Fruit fly (Drosophila melanogaster) whole organism, embryonic: Measurements from ENCODE around the gene Mbs.
A peak's percentile ranks its signal among the peaks of the same experiment; 100 is the strongest.

Experiments used
- Abd-B ChIP-seq: fragments of 200-800 bp; sonication (Bioruptor generic); optimal IDR thresholded peaks from 2 replicates; lab custom pipeline; 2018; ENCODE audit warnings: missing biosample characterization, mild to moderate bottlenecking, missing genetic modification characterization, moderate library complexity
- Antp ChIP-seq: fragments of 200-800 bp; sonication (Bioruptor generic); optimal IDR thresholded peaks from 3 replicates; lab custom pipeline; 2016; ENCODE audit warnings: missing biosample characterization, missing genetic modification characterization
- CG10565 ChIP-seq: fragments of 200-800 bp; sonication (Bioruptor generic); optimal IDR thresholded peaks from 3 replicates; lab custom pipeline; 2016; ENCODE audit warnings: missing biosample characterization, mild to moderate bottlenecking, missing genetic modification characterization
- CG11093 ChIP-seq: fragments of 200-800 bp; sonication (Bioruptor generic); IDR thresholded peaks from 3 replicates; pipeline ENCODE4 v1.3.6; 2022; ENCODE audit warnings: missing biosample characterization, missing genetic modification characterization
- CG11456 ChIP-seq: fragments of 200-800 bp; sonication (Bioruptor generic); IDR thresholded peaks from 3 replicates; pipeline ENCODE4 v1.3.6; 2022; ENCODE audit warnings: missing biosample characterization, missing genetic modification characterization
- CG12744 ChIP-seq: fragments of 200-800 bp; sonication (Bioruptor generic); optimal IDR thresholded peaks from 2 replicates; lab custom pipeline; 2016; ENCODE audit warnings: missing biosample characterization, missing genetic modification characterization
- CG13424 ChIP-seq: fragments of 200-800 bp; sonication (Bioruptor generic); optimal IDR thresholded peaks from 2 replicates; lab custom pipeline; 2019; ENCODE audit warnings: missing biosample characterization, mild to moderate bottlenecking, missing genetic modification characterization, moderate library complexity
- CG14667 ChIP-seq: fragments of 200-800 bp; sonication (Bioruptor generic); IDR thresholded peaks from 2 replicates; pipeline ENCODE4 v1.3.6; 2022; ENCODE audit warnings: missing biosample characterization, missing genetic modification characterization
- CG15073 ChIP-seq: fragments of 200-800 bp; sonication (Bioruptor generic); optimal IDR thresholded peaks from 2 replicates; lab custom pipeline; 2016; ENCODE audit warnings: missing biosample characterization, missing genetic modification characterization
- CG17328 ChIP-seq: fragments of 200-800 bp; sonication (Bioruptor generic); IDR thresholded peaks from 2 replicates; pipeline ENCODE4 v1.3.6; 2022; ENCODE audit warnings: missing biosample characterization, missing genetic modification characterization
- CG18599 ChIP-seq: fragments of 200-800 bp; sonication (Bioruptor generic); optimal IDR thresholded peaks from 3 replicates; lab custom pipeline; 2017; ENCODE audit warnings: missing biosample characterization, missing genetic modification characterization, mild to moderate bottlenecking, moderate library complexity, missing genetic modification reagents
- CG2199 ChIP-seq: fragments of 200-800 bp; sonication (Bioruptor generic); IDR thresholded peaks from 3 replicates; pipeline ENCODE4 v1.3.6; 2022; ENCODE audit warnings: missing biosample characterization, missing genetic modification characterization
- CG33213 ChIP-seq: fragments of 200-800 bp; sonication (Bioruptor generic); optimal IDR thresholded peaks from 3 replicates; lab custom pipeline; 2016; ENCODE audit warnings: missing biosample characterization, missing genetic modification characterization
- CG4360 ChIP-seq: fragments of 200-800 bp; sonication (Bioruptor generic); IDR thresholded peaks from 2 replicates; pipeline ENCODE4 v1.3.6; 2022; ENCODE audit warnings: missing biosample characterization, missing genetic modification characterization
- CG4820 ChIP-seq: fragments of 200-800 bp; sonication (Bioruptor generic); optimal IDR thresholded peaks from 3 replicates; lab custom pipeline; 2016; ENCODE audit warnings: missing biosample characterization, missing genetic modification characterization
- CG4854 ChIP-seq: fragments of 200-800 bp; sonication (Bioruptor generic); optimal IDR thresholded peaks from 2 replicates; lab custom pipeline; 2016; ENCODE audit warnings: missing biosample characterization, missing genetic modification characterization, inconsistent platforms
- CG6254 ChIP-seq: fragments of 200-800 bp; sonication (Bioruptor generic); optimal IDR thresholded peaks from 3 replicates; lab custom pipeline; 2017; ENCODE audit warnings: mild to moderate bottlenecking, missing biosample characterization, missing genetic modification reagents, missing genetic modification characterization
- CG6689 ChIP-seq: fragments of 200-800 bp; sonication (Bioruptor generic); IDR thresholded peaks from 2 replicates; pipeline ENCODE4 v1.3.6; 2022; ENCODE audit warnings: missing biosample characterization, missing genetic modification characterization
- CG7987 ChIP-seq: fragments of 200-800 bp; sonication (Bioruptor generic); optimal IDR thresholded peaks from 2 replicates; lab custom pipeline; 2018; ENCODE audit warnings: missing biosample characterization, mild to moderate bottlenecking, missing genetic modification characterization, moderate library complexity
- CG8388 ChIP-seq: fragments of 200-800 bp; sonication (Bioruptor generic); optimal IDR thresholded peaks from 2 replicates; lab custom pipeline; 2019; ENCODE audit warnings: missing biosample characterization, mild to moderate bottlenecking, missing genetic modification characterization, moderate library complexity
- CHES-1-like ChIP-seq: fragments of 200-800 bp; sonication (Bioruptor generic); optimal IDR thresholded peaks from 2 replicates; lab custom pipeline; 2016; ENCODE audit warnings: missing biosample characterization, missing genetic modification characterization
- E2f1 ChIP-seq: fragments of 200-800 bp; sonication (Bioruptor generic); IDR thresholded peaks from 2 replicates; pipeline ENCODE4 v1.3.6; 2022; ENCODE audit warnings: missing biosample characterization, missing genetic modification characterization
- HHEX ChIP-seq: fragments of 200-800 bp; sonication (Bioruptor generic); optimal IDR thresholded peaks from 3 replicates; lab custom pipeline; 2017; ENCODE audit warnings: missing biosample characterization, mild to moderate bottlenecking, missing genetic modification characterization, missing genetic modification reagents
- HLH3B ChIP-seq: fragments of 200-800 bp; sonication (Bioruptor generic); IDR thresholded peaks from 2 replicates; pipeline ENCODE4 v1.3.6; 2022; ENCODE audit warnings: missing biosample characterization, missing genetic modification characterization
- HLH54F ChIP-seq: fragments of 200-800 bp; sonication (Bioruptor generic); optimal IDR thresholded peaks from 3 replicates; lab custom pipeline; 2016; ENCODE audit warnings: missing biosample characterization, missing genetic modification characterization
- Nf-YC ChIP-seq: fragments of 200-800 bp; optimal IDR thresholded peaks from 3 replicates; lab custom pipeline; 2019; ENCODE audit warnings: missing biosample characterization, mild to moderate bottlenecking, missing genetic modification characterization, moderate library complexity
- Ravus ChIP-seq: fragments of 200-800 bp; sonication (Bioruptor generic); IDR thresholded peaks from 2 replicates; pipeline ENCODE4 v1.3.6; 2022; ENCODE audit warnings: missing biosample characterization, missing genetic modification characterization
- ara ChIP-seq: fragments of 200-800 bp; sonication (Bioruptor generic); IDR thresholded peaks from 2 replicates; pipeline ENCODE4 v1.3.6; 2022; ENCODE audit warnings: missing biosample characterization, missing genetic modification characterization
- ash1 ChIP-seq: fragments of 200-800 bp; sonication (Bioruptor generic); optimal IDR thresholded peaks from 2 replicates; lab custom pipeline; 2018; ENCODE audit warnings: missing biosample characterization, mild to moderate bottlenecking, missing genetic modification characterization
- bsh ChIP-seq, 2 experiments: fragments of 200-800 bp; sonication (Bioruptor generic); optimal IDR thresholded peaks; 2 replicates each; lab custom pipeline; 2017 to 2018; ENCODE audit warnings: mild to moderate bottlenecking in 2 of 2, missing biosample characterization in 2 of 2, missing genetic modification characterization in 2 of 2, moderate library complexity in 1 of 2
- cato ChIP-seq: fragments of 200-800 bp; sonication (Bioruptor generic); optimal IDR thresholded peaks from 2 replicates; lab custom pipeline; 2016; ENCODE audit warnings: missing biosample characterization, missing genetic modification characterization, borderline replicate concordance
- cg ChIP-seq: fragments of 200-800 bp; sonication (Bioruptor generic); optimal IDR thresholded peaks from 3 replicates; lab custom pipeline; 2019; ENCODE audit warnings: missing biosample characterization, mild to moderate bottlenecking, missing genetic modification characterization, moderate library complexity
- ci ChIP-seq: fragments of 200-800 bp; sonication (Bioruptor generic); IDR thresholded peaks from 3 replicates; pipeline ENCODE4 v1.3.6; 2022; ENCODE audit warnings: missing biosample characterization, missing genetic modification characterization
- dpn ChIP-seq, 2 experiments: fragments of 200-800 bp; sonication (Bioruptor generic); optimal IDR thresholded peaks; 3 replicates each; lab custom pipeline; 2016; ENCODE audit warnings: missing biosample characterization in 2 of 2, missing genetic modification characterization in 2 of 2
- en ChIP-seq: fragments of 200-800 bp; sonication (Bioruptor generic); optimal IDR thresholded peaks from 2 replicates; lab custom pipeline; 2016; ENCODE audit warnings: missing biosample characterization, missing genetic modification characterization
- exex ChIP-seq: fragments of 200-800 bp; sonication (Bioruptor generic); optimal IDR thresholded peaks from 4 replicates; lab custom pipeline; 2018; ENCODE audit warnings: missing biosample characterization, mild to moderate bottlenecking, missing genetic modification characterization, moderate library complexity
- fru ChIP-seq: fragments of >200 bp; optimal IDR thresholded peaks from 2 replicates; lab custom pipeline; 2017
- gfzf ChIP-seq: fragments of 200-800 bp; sonication (Bioruptor generic); optimal IDR thresholded peaks from 2 replicates; lab custom pipeline; 2016; ENCODE audit warnings: missing biosample characterization, mild to moderate bottlenecking, missing genetic modification characterization, moderate library complexity
- lab ChIP-seq: fragments of 200-800 bp; sonication (Bioruptor generic); optimal IDR thresholded peaks from 3 replicates; lab custom pipeline; 2017; ENCODE audit warnings: missing biosample characterization, missing genetic modification characterization, mild to moderate bottlenecking, moderate library complexity, missing genetic modification reagents
- lbe ChIP-seq: fragments of 200-800 bp; sonication (Bioruptor generic); optimal IDR thresholded peaks from 2 replicates; lab custom pipeline; 2016; ENCODE audit warnings: missing biosample characterization, mild to moderate bottlenecking, missing genetic modification characterization
- lov ChIP-seq, 2 experiments: fragments of 200-800 bp in 1 of 2; fragments of >200 bp in 1 of 2; sonication (Bioruptor generic) in 1 of 2; IDR thresholded peaks in 1 of 2; optimal IDR thresholded peaks in 1 of 2; 2 replicates in 1 of 2; 3 replicates in 1 of 2; pipeline versions ENCODE4 v1.3.6 to Lab custom; 2017 to 2022; ENCODE audit warnings: missing biosample characterization in 1 of 2, missing genetic modification characterization in 1 of 2
- maf-S ChIP-seq: fragments of 200-800 bp; sonication (Bioruptor generic); optimal IDR thresholded peaks from 2 replicates; lab custom pipeline; 2016; ENCODE audit warnings: missing biosample characterization, missing genetic modification characterization
- mam ChIP-seq: fragments of 200-800 bp; sonication (Bioruptor generic); optimal IDR thresholded peaks from 3 replicates; lab custom pipeline; 2016; ENCODE audit warnings: missing biosample characterization, missing genetic modification characterization
- odd ChIP-seq: fragments of 200-800 bp; sonication (Bioruptor generic); optimal IDR thresholded peaks from 2 replicates; lab custom pipeline; 2017; ENCODE audit warnings: missing biosample characterization, mild to moderate bottlenecking, missing genetic modification characterization
- pb ChIP-seq: fragments of 200-800 bp; sonication (Bioruptor generic); optimal IDR thresholded peaks from 3 replicates; lab custom pipeline; 2016; ENCODE audit warnings: missing biosample characterization, missing genetic modification characterization
- phol ChIP-seq: fragments of 200-800 bp; sonication (Bioruptor generic); optimal IDR thresholded peaks from 3 replicates; lab custom pipeline; 2018; ENCODE audit warnings: missing biosample characterization, mild to moderate bottlenecking, missing genetic modification characterization, moderate library complexity
- pita ChIP-seq: fragments of 200-800 bp; sonication (Bioruptor generic); optimal IDR thresholded peaks from 2 replicates; lab custom pipeline; 2017; ENCODE audit warnings: missing biosample characterization, mild to moderate bottlenecking, missing genetic modification characterization
- shn ChIP-seq: fragments of 200-800 bp; sonication (Bioruptor generic); optimal IDR thresholded peaks from 3 replicates; lab custom pipeline; 2016; ENCODE audit warnings: missing biosample characterization, missing genetic modification characterization
- vfl ChIP-seq: fragments of 200-800 bp; sonication (Bioruptor generic); optimal IDR thresholded peaks from 2 replicates; lab custom pipeline; 2016; ENCODE audit warnings: missing biosample characterization, missing genetic modification characterization

Mbs gene

DNA sequence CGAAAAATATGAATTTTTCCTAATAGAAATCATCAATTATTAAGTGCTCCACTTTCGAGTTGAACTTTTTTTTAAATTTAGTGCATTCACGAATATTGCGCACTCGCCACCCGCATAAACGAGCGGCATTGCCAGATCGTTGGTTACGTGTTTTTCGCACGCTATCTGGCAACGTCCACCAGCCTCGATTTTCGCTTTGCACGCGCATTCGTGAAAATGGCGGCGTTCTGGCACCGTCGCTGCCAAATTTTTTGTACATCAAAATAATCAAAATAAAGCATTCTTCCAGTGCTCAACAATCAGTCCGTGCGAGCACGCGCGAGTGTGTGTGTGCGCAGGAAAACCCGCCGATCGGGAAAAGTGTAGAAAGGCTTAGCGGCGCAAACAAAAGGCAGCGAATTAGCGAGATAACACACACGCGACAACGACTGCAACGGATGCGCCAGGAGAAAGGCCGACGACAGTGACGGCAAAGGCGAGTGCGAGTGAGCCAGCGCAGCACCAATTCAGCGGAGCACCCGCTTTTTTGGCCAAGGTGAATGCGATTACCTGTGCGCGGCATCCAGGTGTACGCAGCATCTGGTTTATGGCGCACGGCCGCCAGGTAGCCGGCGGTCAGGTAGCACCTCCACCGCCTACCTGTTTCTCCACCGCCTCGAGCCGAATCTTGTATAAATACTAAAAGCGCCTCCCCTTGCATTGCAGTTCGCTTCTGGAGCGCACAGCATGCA lies 62.0 kb downstream of the Mbs start (continued):
- peak; percentile 75 for TF ChIP-seq E2f1 (GFP tag; lab: Robert Waterston, UW)
- TF ChIP-seq CHES-1-like (GFP tag; lab: Kevin White, UChicago): peak; percentile 87
- TF ChIP-seq pita: no peak
- peak; percentile 57; the same call in 1 of the 3 replicates for TF ChIP-seq CG11093 (GFP tag; lab: Robert Waterston, UW)
- peak; percentile 47 for TF ChIP-seq cato (GFP tag; lab: Kevin White, UChicago)
- TF ChIP-seq CG14667 (GFP tag; lab: Robert Waterston, UW): 0 out of 2 replicates have a peak, but pooled peaks have one; percentile 54
- TF ChIP-seq lov (optimal IDR thresholded peaks at IDR 0.05; lab: Kevin White, UChicago): no peak
- TF ChIP-seq lov (GFP tag; IDR thresholded peaks at IDR 0.05; lab: Robert Waterston, UW): 0 out of 3 replicates have a peak, but pooled peaks have one; percentile 53
- TF ChIP-seq CG12744 (GFP tag; lab: Kevin White, UChicago): peak; percentile 61
- TF ChIP-seq CG11456 (GFP tag; lab: Robert Waterston, UW): peak; percentile 83
- no peak for TF ChIP-seq odd (GFP tag; lab: Kevin White, UChicago)
- peak; percentile 84 for TF ChIP-seq shn (GFP tag; lab: Kevin White, UChicago)
- no peak for TF ChIP-seq fru (lab: Kevin White, UChicago)
- TF ChIP-seq mam (GFP tag; lab: Kevin White, UChicago): peak; percentile 91
- peak; percentile 82 for TF ChIP-seq CG17328 (GFP tag; lab: Robert Waterston, UW)
- TF ChIP-seq pb (GFP tag; lab: Kevin White, UChicago): peak; percentile 82
- peak; percentile 85 for TF ChIP-seq vfl (GFP tag; lab: Kevin White, UChicago)
- peak; percentile 27 for TF ChIP-seq en (GFP tag; lab: Kevin White, UChicago)
- TF ChIP-seq HHEX (GFP tag; lab: Kevin White, UChicago): no peak
- TF ChIP-seq maf-S: peak; percentile 82
- TF ChIP-seq exex: peak; percentile 64
- peak; percentile 75 for TF ChIP-seq HLH3B (GFP tag; lab: Robert Waterston, UW)
- peak; percentile 55 for TF ChIP-seq CG6254
- TF ChIP-seq dpn (GFP tag; optimal IDR thresholded peaks at IDR 0.05; lab: Kevin White, UChicago): peak; percentile 83 to 91
- TF ChIP-seq ara (GFP tag; lab: Robert Waterston, UW): peak; percentile 41; the same call in 1 of the 2 replicates
- TF ChIP-seq CG4820: peak; percentile 100
- TF ChIP-seq CG15073 (GFP tag; lab: Kevin White, UChicago): peak; percentile 32
- TF ChIP-seq CG13424 (tag; lab: Kevin White, UChicago): peak; percentile 84
- TF ChIP-seq CG10565 (GFP tag; lab: Kevin White, UChicago): peak; percentile 39
- no peak for TF ChIP-seq Abd-B (GFP tag; lab: Kevin White, UChicago)
- peak; percentile 100 for TF ChIP-seq phol
- TF ChIP-seq CG33213: peak; percentile 85
- no peak for TF ChIP-seq CG18599 (GFP tag; lab: Kevin White, UChicago)
- peak; percentile 0 for TF ChIP-seq ash1 (GFP tag; lab: Kevin White, UChicago)
- TF ChIP-seq bsh (GFP tag; optimal IDR thresholded peaks at IDR 0.05; lab: Kevin White, UChicago): peak; percentile 41 to 71
- peak; percentile 87 for TF ChIP-seq ci (GFP tag; lab: Robert Waterston, UW)
- TF ChIP-seq gfzf (GFP tag; lab: Kevin White, UChicago): no peak
- no peak for TF ChIP-seq Nf-YC
- peak; percentile 83 for TF ChIP-seq CG6689 (GFP tag; lab: Robert Waterston, UW)
- peak; percentile 86 for TF ChIP-seq CG7987 (GFP tag; lab: Kevin White, UChicago)
- TF ChIP-seq CG4360 (GFP tag; lab: Robert Waterston, UW): peak; percentile 48
- TF ChIP-seq CG2199 (GFP tag; lab: Robert Waterston, UW): peak; percentile 78; the same call in 2 of the 3 replicates
- TF ChIP-seq lbe (GFP tag; lab: Kevin White, UChicago): peak; percentile 94
- TF ChIP-seq lab (GFP tag; lab: Kevin White, UChicago): no peak
- TF ChIP-seq CG4854 (GFP tag; lab: Kevin White, UChicago): peak; percentile 55
- no peak; the same call in 1 of the 2 replicates for TF ChIP-seq Ravus (GFP tag; lab: Robert Waterston, UW)
- peak; percentile 91 for TF ChIP-seq HLH54F (GFP tag; lab: Kevin White, UChicago)
- peak; percentile 73 for TF ChIP-seq CG8388 (GFP tag; lab: Kevin White, UChicago)
- TF ChIP-seq cg (GFP tag; lab: Kevin White, UChicago): peak; percentile 81
- peak; percentile 88 for TF ChIP-seq Antp (GFP tag; lab: Kevin White, UChicago)
